Worm (Caenorhabditis elegans) whole organism, young adult: ENCODE measurements around the gene irld-2.

Experiments used
- B0336.3 ChIP-seq: fragments of 200-800 bp; sonication (Bioruptor generic); IDR thresholded peaks from 2 replicates; pipeline ENCODE4 v1.3.6; 2022; ENCODE audit warnings: missing genetic modification characterization, missing compliant biosample characterization
- C17E4.6 ChIP-seq: fragments of 200-800 bp; sonication (Bioruptor generic); IDR thresholded peaks from 2 replicates; pipeline ENCODE4 v1.3.6; 2022; ENCODE audit warnings: missing genetic modification reagents, missing genetic modification characterization, missing compliant biosample characterization
- D2030.7 ChIP-seq: fragments of 200-800 bp; sonication (Bioruptor generic); IDR thresholded peaks from 2 replicates; pipeline ENCODE4 v1.3.6; 2022; ENCODE audit warnings: missing genetic modification reagents, missing genetic modification characterization, missing compliant biosample characterization
- F10E7.11 ChIP-seq: sonication (generic microtip); optimal IDR thresholded peaks from 2 replicates; lab custom pipeline; 2017; ENCODE audit warnings: mild to moderate bottlenecking, missing genetic modification characterization, moderate library complexity, missing compliant biosample characterization
- F22D6.2 ChIP-seq: sonication (generic microtip); optimal IDR thresholded peaks from 2 replicates; lab custom pipeline; 2016; ENCODE audit warnings: mild to moderate bottlenecking, missing genetic modification characterization, missing compliant biosample characterization
- F33H1.4 ChIP-seq: fragments of 200-800 bp; sonication (Bioruptor generic); IDR thresholded peaks from 2 replicates; pipeline ENCODE4 v1.3.6; 2022; ENCODE audit warnings: missing genetic modification reagents, missing genetic modification characterization, missing compliant biosample characterization
- F52B5.7 ChIP-seq: sonication (generic microtip); optimal IDR thresholded peaks from 2 replicates; lab custom pipeline; 2016; ENCODE audit warnings: mild to moderate bottlenecking, missing genetic modification characterization, missing compliant biosample characterization
- K11D2.4 ChIP-seq: fragments of 200-800 bp; sonication (Bioruptor generic); IDR thresholded peaks from 2 replicates; pipeline ENCODE4 v1.3.6; 2022; ENCODE audit warnings: missing genetic modification reagents, missing genetic modification characterization, missing compliant biosample characterization
- T26A5.8 ChIP-seq: sonication (generic microtip); optimal IDR thresholded peaks from 2 replicates; lab custom pipeline; 2016; ENCODE audit warnings: missing genetic modification characterization, missing compliant biosample characterization
- Y56A3A.18 ChIP-seq: fragments of 200-800 bp; sonication (Bioruptor generic); IDR thresholded peaks from 2 replicates; pipeline ENCODE4 v1.3.6; 2022; ENCODE audit warnings: missing genetic modification reagents, missing genetic modification characterization, missing compliant biosample characterization
- akir-1 ChIP-seq: fragments of 200-800 bp; sonication (Bioruptor generic); optimal IDR thresholded peaks from 2 replicates; lab custom pipeline; 2018; ENCODE audit warnings: mild to moderate bottlenecking, missing genetic modification characterization, moderate library complexity, missing compliant biosample characterization
- ama-1 ChIP-seq, 3 experiments: fragments of 150-350 bp in 1 of 3; sonication (generic microtip) in 2 of 3; optimal IDR thresholded peaks; 2 replicates each; lab custom pipeline; 2014 to 2018; ENCODE audit warnings: missing biosample characterization in 2 of 3, missing genetic modification characterization in 2 of 3, missing genetic modification reagents in 2 of 3
- aptf-2 ChIP-seq: fragments of 200-800 bp; sonication (Bioruptor generic); conservative IDR thresholded peaks from 2 replicates; pipeline ENCODE4 v1.3.6; 2022; ENCODE audit warnings: missing genetic modification reagents, missing genetic modification characterization, missing compliant biosample characterization
- atf-7 ChIP-seq: sonication (generic microtip); optimal IDR thresholded peaks from 2 replicates; lab custom pipeline; 2017; ENCODE audit warnings: mild to moderate bottlenecking, missing genetic modification characterization, missing compliant biosample characterization
- athp-1 ChIP-seq: sonication (generic microtip); optimal IDR thresholded peaks from 2 replicates; lab custom pipeline; 2017; ENCODE audit warnings: mild to moderate bottlenecking, missing genetic modification characterization, missing compliant biosample characterization
- attf-3 ChIP-seq: fragments of 200-800 bp; sonication (Bioruptor generic); conservative IDR thresholded peaks from 2 replicates; pipeline ENCODE4 v1.3.6; 2022; ENCODE audit warnings: missing genetic modification reagents, missing genetic modification characterization, missing compliant biosample characterization
- attf-5 ChIP-seq: fragments of 200-800 bp; sonication (Bioruptor generic); optimal IDR thresholded peaks from 2 replicates; lab custom pipeline; 2018; ENCODE audit warnings: mild to moderate bottlenecking, missing genetic modification characterization, missing compliant biosample characterization
- bed-1 ChIP-seq: fragments of 200-800 bp; sonication (Bioruptor generic); IDR thresholded peaks from 2 replicates; pipeline ENCODE4 v1.3.6; 2022; ENCODE audit warnings: missing genetic modification reagents, missing genetic modification characterization, missing compliant biosample characterization
- ccch-3 ChIP-seq: fragments of 200-800 bp; sonication (Bioruptor generic); optimal IDR thresholded peaks from 2 replicates; lab custom pipeline; 2018; ENCODE audit warnings: mild to moderate bottlenecking, missing genetic modification characterization, missing compliant biosample characterization
- cebp-2 ChIP-seq: fragments of 200-800 bp; sonication (Bioruptor generic); IDR thresholded peaks from 2 replicates; pipeline ENCODE4 v1.3.6; 2022; ENCODE audit warnings: missing genetic modification characterization, missing compliant biosample characterization
- ceh-100 ChIP-seq: fragments of 200-800 bp; sonication (Bioruptor generic); IDR thresholded peaks from 2 replicates; pipeline ENCODE4 v1.3.6; 2022; ENCODE audit warnings: missing genetic modification reagents, missing genetic modification characterization, missing compliant biosample characterization
- ceh-58 ChIP-seq: fragments of 200-800 bp; sonication (Bioruptor generic); IDR thresholded peaks from 2 replicates; pipeline ENCODE4 v1.3.6; 2022; ENCODE audit warnings: missing genetic modification characterization, missing compliant biosample characterization
- chd-7 ChIP-seq: sonication (generic microtip); optimal IDR thresholded peaks from 2 replicates; lab custom pipeline; 2016; ENCODE audit warnings: mild to moderate bottlenecking, missing genetic modification characterization, moderate library complexity, missing compliant biosample characterization
- egl-44 ChIP-seq: fragments of 200-800 bp; sonication (Bioruptor generic); IDR thresholded peaks from 2 replicates; pipeline ENCODE4 v1.3.6; 2022; ENCODE audit warnings: missing genetic modification reagents, missing genetic modification characterization, missing compliant biosample characterization
- him-1 ChIP-seq: sonication (generic microtip); optimal IDR thresholded peaks from 2 replicates; lab custom pipeline; 2016; ENCODE audit warnings: missing genotype, missing genetic modification reagents, missing genetic modification characterization, missing compliant biosample characterization
- let-607 ChIP-seq, 2 experiments: fragments of 200-800 bp in 1 of 2; sonication (Bioruptor generic) in 1 of 2; sonication (generic microtip) in 1 of 2; optimal IDR thresholded peaks; 2 replicates each; lab custom pipeline; 2016 to 2018; ENCODE audit warnings: mild to moderate bottlenecking in 2 of 2, missing compliant biosample characterization in 2 of 2, missing genetic modification characterization in 2 of 2, moderate library complexity in 2 of 2, missing genotype in 1 of 2
- lin-26 ChIP-seq: fragments of 200-800 bp; sonication (Bioruptor generic); IDR thresholded peaks from 2 replicates; pipeline ENCODE4 v1.3.6; 2022; ENCODE audit warnings: missing genetic modification reagents, missing genetic modification characterization, missing compliant biosample characterization
- lin-35 ChIP-seq, 3 experiments: fragments of 150-350 bp in 2 of 3; sonication (generic microtip) in 1 of 3; optimal IDR thresholded peaks; 2 replicates each; lab custom pipeline; 2014 to 2018; ENCODE audit warnings: missing biosample characterization in 3 of 3, missing genetic modification characterization in 3 of 3, missing genetic modification reagents in 3 of 3
- lin-40 ChIP-seq: sonication (generic microtip); optimal IDR thresholded peaks from 2 replicates; lab custom pipeline; 2016; ENCODE audit warnings: missing genetic modification characterization, mild to moderate bottlenecking, missing compliant biosample characterization, missing genotype, missing genetic modification reagents
- madf-3 ChIP-seq: fragments of 200-800 bp; sonication (Bioruptor generic); IDR thresholded peaks from 2 replicates; pipeline ENCODE4 v1.3.6; 2022; ENCODE audit warnings: missing genetic modification reagents, missing genetic modification characterization, missing compliant biosample characterization
- madf-6 ChIP-seq: fragments of 200-800 bp; sonication (Bioruptor generic); IDR thresholded peaks from 2 replicates; pipeline ENCODE4 v1.3.6; 2022; ENCODE audit warnings: missing genetic modification reagents, missing genetic modification characterization, missing compliant biosample characterization
- madf-8 ChIP-seq: fragments of 200-800 bp; sonication (Bioruptor generic); conservative IDR thresholded peaks from 2 replicates; pipeline ENCODE4 v1.3.6; 2022; ENCODE audit warnings: missing genetic modification reagents, missing genetic modification characterization, missing compliant biosample characterization
- mel-28 ChIP-seq: sonication (generic microtip); optimal IDR thresholded peaks from 2 replicates; lab custom pipeline; 2016; ENCODE audit warnings: borderline replicate concordance, mild to moderate bottlenecking, missing genetic modification characterization, missing compliant biosample characterization
- mes-4 ChIP-seq: sonication (generic microtip); optimal IDR thresholded peaks from 2 replicates; lab custom pipeline; 2016; ENCODE audit warnings: missing genotype, missing genetic modification characterization, missing compliant biosample characterization
- mxl-1 ChIP-seq: sonication (generic microtip); optimal IDR thresholded peaks from 2 replicates; lab custom pipeline; 2016; ENCODE audit warnings: missing genetic modification characterization, missing compliant biosample characterization
- nhr-179 ChIP-seq: sonication (generic microtip); optimal IDR thresholded peaks from 2 replicates; lab custom pipeline; 2016; ENCODE audit warnings: mild to moderate bottlenecking, missing genetic modification characterization, missing compliant biosample characterization
- nhr-80 ChIP-seq: sonication (generic microtip); optimal IDR thresholded peaks from 2 replicates; lab custom pipeline; 2016; ENCODE audit warnings: missing genetic modification characterization, missing compliant biosample characterization
- nhr-90 ChIP-seq: sonication (generic microtip); optimal IDR thresholded peaks from 2 replicates; lab custom pipeline; 2016; ENCODE audit warnings: missing genotype, mild to moderate bottlenecking, missing genetic modification characterization, missing compliant biosample characterization
- rec-8 ChIP-seq, 2 experiments: sonication (generic microtip); optimal IDR thresholded peaks; 2 replicates each; lab custom pipeline; 2016; ENCODE audit warnings: mild to moderate bottlenecking in 2 of 2, missing genetic modification characterization in 2 of 2, missing genetic modification reagents in 2 of 2, missing genotype in 2 of 2, missing biosample characterization in 1 of 2, missing compliant biosample characterization in 1 of 2, moderate library complexity in 1 of 2
- repo-1 ChIP-seq: sonication (generic microtip); optimal IDR thresholded peaks from 2 replicates; lab custom pipeline; 2017; ENCODE audit warnings: mild to moderate bottlenecking, missing genetic modification characterization, missing compliant biosample characterization
- rpc-1 ChIP-seq, 2 experiments: fragments of 150-350 bp in 1 of 2; sonication (generic microtip) in 1 of 2; optimal IDR thresholded peaks; 2 replicates each; lab custom pipeline; 2014 to 2018; ENCODE audit warnings: missing biosample characterization in 1 of 2, missing genetic modification characterization in 1 of 2, missing genetic modification reagents in 1 of 2, missing genotype in 1 of 2
- sdz-38 ChIP-seq: sonication (generic microtip); optimal IDR thresholded peaks from 2 replicates; lab custom pipeline; 2016; ENCODE audit warnings: missing genotype, missing genetic modification characterization, missing compliant biosample characterization
- sea-2 ChIP-seq: fragments of 200-800 bp; sonication (Bioruptor generic); IDR thresholded peaks from 2 replicates; pipeline ENCODE4 v1.3.6; 2022; ENCODE audit warnings: missing genetic modification characterization, missing compliant biosample characterization
- snpc-1.1 ChIP-seq: sonication (generic microtip); optimal IDR thresholded peaks from 2 replicates; lab custom pipeline; 2017; ENCODE audit warnings: missing genetic modification characterization, mild to moderate bottlenecking, missing compliant biosample characterization, antibody characterized with exemption, moderate library complexity, missing genotype, missing genetic modification reagents; ENCODE audit not compliant: insufficient read depth
- snpc-4 ChIP-seq, 5 experiments: fragments of 150-350 bp in 1 of 5; sonication (generic microtip) in 4 of 5; optimal IDR thresholded peaks; 2 replicates each; lab custom pipeline; 2014 to 2018; ENCODE audit warnings: missing genetic modification characterization in 5 of 5, missing biosample characterization in 3 of 5, antibody characterized with exemption in 2 of 5, mild to moderate bottlenecking in 2 of 5, missing compliant biosample characterization in 2 of 5, missing genotype in 2 of 5, moderate library complexity in 2 of 5, missing genetic modification reagents in 1 of 5
- somi-1 ChIP-seq: fragments of 200-800 bp; sonication (Bioruptor generic); optimal IDR thresholded peaks from 2 replicates; lab custom pipeline; 2018; ENCODE audit warnings: mild to moderate bottlenecking, missing genetic modification characterization, missing compliant biosample characterization
- tbp1 ChIP-seq: fragments of 200-800 bp; sonication (Bioruptor generic); optimal IDR thresholded peaks from 2 replicates; lab custom pipeline; 2018; ENCODE audit warnings: mild to moderate bottlenecking, missing genetic modification characterization, missing compliant biosample characterization
- tlf-1 ChIP-seq: fragments of 200-800 bp; sonication (Bioruptor generic); optimal IDR thresholded peaks from 2 replicates; lab custom pipeline; 2018; ENCODE audit warnings: mild to moderate bottlenecking, missing genetic modification characterization, missing compliant biosample characterization

Gene irld-2

DNA sequence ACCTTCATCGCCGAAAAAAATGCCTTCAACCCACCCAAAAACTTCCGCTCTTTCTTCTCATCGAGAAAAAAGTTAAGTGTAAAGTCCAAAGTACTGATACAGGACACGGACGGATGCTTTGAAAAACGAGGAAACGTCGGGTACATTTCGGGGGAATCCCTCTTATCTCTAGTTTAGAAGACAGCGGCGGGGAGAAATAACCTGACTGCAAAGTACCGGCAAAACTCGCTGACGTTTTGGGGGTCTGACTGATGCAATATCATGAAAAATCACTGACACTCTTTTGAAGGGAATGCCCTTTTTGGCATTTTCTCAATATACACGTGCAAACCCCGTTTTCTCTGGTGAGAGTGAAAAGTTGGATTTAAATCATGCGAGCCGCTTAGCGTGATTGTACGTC is 38.4 kb downstream of the irld-2 start (continued):
- TF ChIP-seq egl-44 (GFP tag; lab: Robert Waterston, UW) (0 out of 2 replicates have a peak, but pooled peaks have one; percentile 44), B0336.3 (GFP tag; lab: Robert Waterston, UW) (peak; percentile 30; the same call in 1 of the 2 replicates), athp-1 (no peak), rpc-1 (optimal IDR thresholded peaks at IDR 0.05; lab: Kevin White, UChicago) (no peak), rpc-1 (tag; optimal IDR thresholded peaks at IDR 0.05; lab: Kevin White, UChicago) (no peak), nhr-179 (tag; lab: Kevin White, UChicago) (no peak), atf-7 (tag; lab: Kevin White, UChicago) (peak; percentile 71), Y56A3A.18 (GFP tag; lab: Robert Waterston, UW) (0 out of 2 replicates have a peak, but pooled peaks have one; percentile 28), F10E7.11 (tag; lab: Kevin White, UChicago) (no peak), chd-7 (peak; percentile 66), lin-35 (GFP tag; optimal IDR thresholded peaks at IDR 0.05; lab: Kevin White, UChicago) (no peak), D2030.7 (GFP tag; lab: Robert Waterston, UW) (no peak), madf-6 (GFP tag; lab: Robert Waterston, UW) (no peak), snpc-4 (GFP tag; optimal IDR thresholded peaks at IDR 0.05; lab: Kevin White, UChicago) (no peak), snpc-4 (tag; optimal IDR thresholded peaks at IDR 0.05; lab: Kevin White, UChicago) (peak in 1 of 4 experiments; percentile 28), C17E4.6 (no peak), attf-3 (no peak), nhr-90 (tag; lab: Kevin White, UChicago) (peak; percentile 38), somi-1 (GFP tag; lab: Kevin White, UChicago) (peak; percentile 90), him-1 (tag; lab: Kevin White, UChicago) (no peak), sdz-38 (tag; lab: Kevin White, UChicago) (no peak), mel-28 (tag; lab: Kevin White, UChicago) (no peak), ama-1 (optimal IDR thresholded peaks at IDR 0.05; lab: Kevin White, UChicago) (no peak), ama-1 (GFP tag; optimal IDR thresholded peaks at IDR 0.05; lab: Kevin White, UChicago) (no peak), nhr-80 (tag; lab: Kevin White, UChicago) (peak; percentile 89), lin-26 (GFP tag; lab: Robert Waterston, UW) (no peak), F22D6.2 (tag; lab: Kevin White, UChicago) (peak; percentile 70), let-607 (tag; optimal IDR thresholded peaks at IDR 0.05; lab: Kevin White, UChicago) (peak in 1 of 2 experiments; percentile 46), aptf-2 (GFP tag; lab: Robert Waterston, UW) (no peak), madf-8 (GFP tag; lab: Robert Waterston, UW) (no peak), akir-1 (GFP tag; lab: Kevin White, UChicago) (no peak), F52B5.7 (no peak), ccch-3 (GFP tag; lab: Kevin White, UChicago) (no peak), repo-1 (peak; percentile 28), sea-2 (GFP tag; lab: Robert Waterston, UW) (no peak), lin-40 (tag; lab: Kevin White, UChicago) (peak; percentile 83), snpc-1.1 (no peak), rec-8 (tag; optimal IDR thresholded peaks at IDR 0.05; lab: Kevin White, UChicago) (no peak), madf-3 (no peak), ceh-100 (GFP tag; lab: Robert Waterston, UW) (no peak), ceh-58 (GFP tag; lab: Robert Waterston, UW) (no peak), tlf-1 (GFP tag; lab: Kevin White, UChicago) (no peak), cebp-2 (GFP tag; lab: Robert Waterston, UW) (no peak), K11D2.4 (peak; percentile 68), tbp1 (GFP tag; lab: Kevin White, UChicago) (peak; percentile 54), bed-1 (GFP tag; lab: Robert Waterston, UW) (no peak), attf-5 (GFP tag; lab: Kevin White, UChicago) (no peak), mxl-1 (no peak), F33H1.4 (GFP tag; lab: Robert Waterston, UW) (no peak), T26A5.8 (no peak), mes-4 (no peak)
